Fruit fly (Drosophila melanogaster) whole organism, embryonic: Measurements from ENCODE around the gene Ipo9.

Experiments
- C15 ChIP-seq: fragments of 200-800 bp; sonication (Bioruptor generic); IDR thresholded peaks from 3 replicates; pipeline ENCODE4 v1.3.6; 2022; ENCODE audit warnings: missing biosample characterization, missing genetic modification characterization
- CG10209 ChIP-seq: fragments of 200-800 bp; sonication (Bioruptor generic); optimal IDR thresholded peaks from 3 replicates; lab custom pipeline; 2017; ENCODE audit warnings: missing biosample characterization, mild to moderate bottlenecking, missing genetic modification characterization, missing genetic modification reagents
- CG10431 ChIP-seq: fragments of 200-800 bp; sonication (Bioruptor generic); optimal IDR thresholded peaks from 3 replicates; lab custom pipeline; 2018; ENCODE audit warnings: missing biosample characterization, mild to moderate bottlenecking, missing genetic modification characterization
- CG11093 ChIP-seq: fragments of 200-800 bp; sonication (Bioruptor generic); IDR thresholded peaks from 3 replicates; pipeline ENCODE4 v1.3.6; 2022; ENCODE audit warnings: missing biosample characterization, missing genetic modification characterization
- CG11398 ChIP-seq: fragments of 200-800 bp; sonication (Bioruptor generic); optimal IDR thresholded peaks from 2 replicates; lab custom pipeline; 2016; ENCODE audit warnings: missing biosample characterization, missing genetic modification characterization
- CG11504 ChIP-seq: fragments of 200-800 bp; sonication (Bioruptor generic); optimal IDR thresholded peaks from 3 replicates; lab custom pipeline; 2019; ENCODE audit warnings: missing biosample characterization, mild to moderate bottlenecking, missing genetic modification characterization, moderate library complexity
- CG11696 ChIP-seq: fragments of 200-800 bp; sonication (Bioruptor generic); IDR thresholded peaks from 2 replicates; pipeline ENCODE4 v1.3.6; 2022; ENCODE audit warnings: missing biosample characterization, missing genetic modification characterization
- CG13775 ChIP-seq: fragments of 200-800 bp; sonication (Bioruptor generic); optimal IDR thresholded peaks from 3 replicates; lab custom pipeline; 2017; ENCODE audit warnings: missing biosample characterization, mild to moderate bottlenecking, missing genetic modification characterization
- CG15696 ChIP-seq: fragments of 200-800 bp; sonication (Bioruptor generic); optimal IDR thresholded peaks from 2 replicates; lab custom pipeline; 2019; ENCODE audit warnings: missing biosample characterization, mild to moderate bottlenecking, missing genetic modification characterization, moderate library complexity
- CG17359 ChIP-seq: fragments of 200-800 bp; sonication (Bioruptor generic); optimal IDR thresholded peaks from 3 replicates; lab custom pipeline; 2018; ENCODE audit warnings: missing biosample characterization, mild to moderate bottlenecking, missing genetic modification characterization, moderate library complexity
- CG17385 ChIP-seq: fragments of 200-800 bp; sonication (Bioruptor generic); optimal IDR thresholded peaks from 3 replicates; lab custom pipeline; 2018; ENCODE audit warnings: missing biosample characterization, mild to moderate bottlenecking, missing genetic modification characterization
- CG2712 ChIP-seq: fragments of 200-800 bp; optimal IDR thresholded peaks from 3 replicates; lab custom pipeline; 2019; ENCODE audit warnings: missing biosample characterization, mild to moderate bottlenecking, missing genetic modification characterization, moderate library complexity
- CG31388 ChIP-seq: fragments of 200-800 bp; sonication (Bioruptor generic); optimal IDR thresholded peaks from 2 replicates; lab custom pipeline; 2016; ENCODE audit warnings: missing biosample characterization, missing genetic modification characterization
- CG43689 ChIP-seq: fragments of 200-800 bp; sonication (Bioruptor generic); IDR thresholded peaks from 2 replicates; pipeline ENCODE4 v1.3.6; 2022; ENCODE audit warnings: missing biosample characterization, missing genetic modification characterization
- CG4617 ChIP-seq: fragments of 200-800 bp; sonication (Bioruptor generic); optimal IDR thresholded peaks from 3 replicates; lab custom pipeline; 2016; ENCODE audit warnings: missing biosample characterization, missing genetic modification characterization, borderline replicate concordance
- CG4820 ChIP-seq: fragments of 200-800 bp; sonication (Bioruptor generic); optimal IDR thresholded peaks from 3 replicates; lab custom pipeline; 2016; ENCODE audit warnings: missing biosample characterization, missing genetic modification characterization
- CG6254 ChIP-seq: fragments of 200-800 bp; sonication (Bioruptor generic); optimal IDR thresholded peaks from 3 replicates; lab custom pipeline; 2017; ENCODE audit warnings: mild to moderate bottlenecking, missing biosample characterization, missing genetic modification reagents, missing genetic modification characterization
- CG7745 ChIP-seq: fragments of 200-800 bp; sonication (Bioruptor generic); optimal IDR thresholded peaks from 2 replicates; lab custom pipeline; 2018; ENCODE audit warnings: missing biosample characterization, mild to moderate bottlenecking, missing genetic modification characterization, moderate library complexity
- CG7839 ChIP-seq: fragments of 200-800 bp; sonication (Bioruptor generic); optimal IDR thresholded peaks from 3 replicates; lab custom pipeline; 2018; ENCODE audit warnings: missing biosample characterization, mild to moderate bottlenecking, missing genetic modification characterization, moderate library complexity
- CG8359 ChIP-seq: fragments of 200-800 bp; sonication (Bioruptor generic); optimal IDR thresholded peaks from 2 replicates; lab custom pipeline; 2017; ENCODE audit warnings: missing biosample characterization, mild to moderate bottlenecking, missing genetic modification characterization, borderline replicate concordance
- CG8944 ChIP-seq: fragments of 200-800 bp; sonication (Bioruptor generic); optimal IDR thresholded peaks from 3 replicates; lab custom pipeline; 2016; ENCODE audit warnings: missing biosample characterization, missing genetic modification characterization
- CG9437 ChIP-seq: fragments of 200-800 bp; sonication (Bioruptor generic); optimal IDR thresholded peaks from 2 replicates; lab custom pipeline; 2018; ENCODE audit warnings: missing biosample characterization, mild to moderate bottlenecking, missing genetic modification characterization
- Ets97D ChIP-seq: fragments of 200-800 bp; sonication (Bioruptor generic); optimal IDR thresholded peaks from 3 replicates; lab custom pipeline; 2016; ENCODE audit warnings: missing biosample characterization, missing genetic modification characterization
- HLH54F ChIP-seq: fragments of 200-800 bp; sonication (Bioruptor generic); optimal IDR thresholded peaks from 3 replicates; lab custom pipeline; 2016; ENCODE audit warnings: missing biosample characterization, missing genetic modification characterization
- Hey ChIP-seq: fragments of 200-800 bp; sonication (Bioruptor generic); optimal IDR thresholded peaks from 3 replicates; lab custom pipeline; 2018; ENCODE audit warnings: missing biosample characterization, mild to moderate bottlenecking, missing genetic modification characterization
- HmgZ ChIP-seq: fragments of 200-800 bp; sonication (Bioruptor generic); optimal IDR thresholded peaks from 2 replicates; lab custom pipeline; 2018; ENCODE audit warnings: missing biosample characterization, mild to moderate bottlenecking, missing genetic modification characterization
- Hr3 ChIP-seq: fragments of 200-800 bp; sonication (Bioruptor generic); optimal IDR thresholded peaks from 3 replicates; lab custom pipeline; 2016; ENCODE audit warnings: missing biosample characterization, missing genetic modification characterization
- Hr39 ChIP-seq: fragments of >200 bp; optimal IDR thresholded peaks from 2 replicates; lab custom pipeline; 2017
- MESR4 ChIP-seq: fragments of 200-800 bp; sonication (Bioruptor generic); optimal IDR thresholded peaks from 2 replicates; lab custom pipeline; 2018; ENCODE audit warnings: missing biosample characterization, mild to moderate bottlenecking, missing genetic modification characterization, moderate library complexity
- Med ChIP-seq: fragments of 200-800 bp; sonication (Bioruptor generic); peaks from one replicate; lab custom pipeline; 2016; ENCODE audit warnings: missing biosample characterization, missing genetic modification characterization, mild to moderate bottlenecking, inconsistent platforms, moderate library complexity
- Myb ChIP-seq: fragments of 200-800 bp; sonication (Bioruptor generic); optimal IDR thresholded peaks from 2 replicates; lab custom pipeline; 2016; ENCODE audit warnings: missing biosample characterization, missing genetic modification characterization
- NK7.1 ChIP-seq: fragments of 200-800 bp; sonication (Bioruptor generic); optimal IDR thresholded peaks from 3 replicates; lab custom pipeline; 2016; ENCODE audit warnings: missing biosample characterization, missing genetic modification characterization
- Rfx ChIP-seq: fragments of 200-800 bp; sonication (Bioruptor generic); IDR thresholded peaks from 2 replicates; pipeline ENCODE4 v1.3.6; 2022; ENCODE audit warnings: missing biosample characterization, missing genetic modification characterization
- Side ChIP-seq: fragments of 200-800 bp; sonication (Bioruptor generic); optimal IDR thresholded peaks from 2 replicates; lab custom pipeline; 2016; ENCODE audit warnings: missing biosample characterization, missing genetic modification characterization
- Six4 ChIP-seq: fragments of 200-800 bp; sonication (Bioruptor generic); optimal IDR thresholded peaks from 2 replicates; lab custom pipeline; 2016; ENCODE audit warnings: missing biosample characterization, missing genetic modification characterization
- Xbp1 ChIP-seq: fragments of 200-800 bp; sonication (Bioruptor generic); optimal IDR thresholded peaks from 3 replicates; lab custom pipeline; 2016; ENCODE audit warnings: missing biosample characterization, mild to moderate bottlenecking, missing genetic modification characterization
- ase ChIP-seq: fragments of 200-800 bp; sonication (Bioruptor generic); IDR thresholded peaks from 3 replicates; pipeline ENCODE4 v1.3.6; 2022; ENCODE audit warnings: missing biosample characterization, missing genetic modification characterization
- ato ChIP-seq: fragments of 200-800 bp; sonication (Bioruptor generic); IDR thresholded peaks from 2 replicates; pipeline ENCODE4 v1.3.6; 2022; ENCODE audit warnings: missing biosample characterization, missing genetic modification characterization; ENCODE audit not compliant: partially characterized antibody
- bowl ChIP-seq: fragments of 200-800 bp; sonication (Bioruptor generic); IDR thresholded peaks from 2 replicates; pipeline ENCODE4 v1.3.6; 2022; ENCODE audit warnings: missing biosample characterization, missing genetic modification characterization
- emc ChIP-seq: fragments of 200-800 bp; sonication (Bioruptor generic); optimal IDR thresholded peaks from 2 replicates; lab custom pipeline; 2016; ENCODE audit warnings: missing biosample characterization, missing genetic modification characterization
- grau ChIP-seq: fragments of 200-800 bp; optimal IDR thresholded peaks from 3 replicates; lab custom pipeline; 2019; ENCODE audit warnings: missing biosample characterization, mild to moderate bottlenecking, missing genetic modification characterization, moderate library complexity
- jumu ChIP-seq: fragments of 200-800 bp; sonication (Bioruptor generic); optimal IDR thresholded peaks from 3 replicates; lab custom pipeline; 2016; ENCODE audit warnings: missing biosample characterization, missing genetic modification characterization
- knrl ChIP-seq: fragments of 200-800 bp; sonication (Bioruptor generic); IDR thresholded peaks from 3 replicates; pipeline ENCODE4 v1.3.6; 2022; ENCODE audit warnings: missing biosample characterization, missing genetic modification characterization; ENCODE audit not compliant: partially characterized antibody
- lmd ChIP-seq: fragments of 200-800 bp; sonication (Bioruptor generic); IDR thresholded peaks from 2 replicates; pipeline ENCODE4 v1.3.6; 2022; ENCODE audit warnings: missing biosample characterization, missing genetic modification characterization
- prd ChIP-seq, 3 experiments: fragments of >200 bp in 2 of 3; fragments of 200-800 bp in 1 of 3; sonication (Bioruptor generic) in 1 of 3; optimal IDR thresholded peaks in 2 of 3; IDR thresholded peaks in 1 of 3; 2 replicates in 2 of 3; 3 replicates in 1 of 3; pipeline versions ENCODE4 v1.3.6 to Lab custom; 2017 to 2022; ENCODE audit warnings: missing biosample characterization in 1 of 3, missing genetic modification characterization in 1 of 3
- pzg ChIP-seq: fragments of 200-800 bp; sonication (Bioruptor generic); optimal IDR thresholded peaks from 3 replicates; lab custom pipeline; 2018; ENCODE audit warnings: missing biosample characterization, mild to moderate bottlenecking, missing genetic modification characterization, moderate library complexity
- sens ChIP-seq: fragments of 200-800 bp; sonication (Bioruptor generic); peaks from one replicate; lab custom pipeline; 2016; ENCODE audit warnings: missing biosample characterization, missing genetic modification characterization
- sim ChIP-seq: fragments of 200-800 bp; sonication (Bioruptor generic); IDR thresholded peaks from 2 replicates; pipeline ENCODE4 v1.3.6; 2022; ENCODE audit warnings: missing biosample characterization, missing genetic modification characterization
- stc ChIP-seq: fragments of 200-800 bp; sonication (Bioruptor generic); IDR thresholded peaks from 2 replicates; pipeline ENCODE4 v1.3.6; 2022; ENCODE audit warnings: missing biosample characterization, missing genetic modification characterization

Gene Ipo9

DNA sequence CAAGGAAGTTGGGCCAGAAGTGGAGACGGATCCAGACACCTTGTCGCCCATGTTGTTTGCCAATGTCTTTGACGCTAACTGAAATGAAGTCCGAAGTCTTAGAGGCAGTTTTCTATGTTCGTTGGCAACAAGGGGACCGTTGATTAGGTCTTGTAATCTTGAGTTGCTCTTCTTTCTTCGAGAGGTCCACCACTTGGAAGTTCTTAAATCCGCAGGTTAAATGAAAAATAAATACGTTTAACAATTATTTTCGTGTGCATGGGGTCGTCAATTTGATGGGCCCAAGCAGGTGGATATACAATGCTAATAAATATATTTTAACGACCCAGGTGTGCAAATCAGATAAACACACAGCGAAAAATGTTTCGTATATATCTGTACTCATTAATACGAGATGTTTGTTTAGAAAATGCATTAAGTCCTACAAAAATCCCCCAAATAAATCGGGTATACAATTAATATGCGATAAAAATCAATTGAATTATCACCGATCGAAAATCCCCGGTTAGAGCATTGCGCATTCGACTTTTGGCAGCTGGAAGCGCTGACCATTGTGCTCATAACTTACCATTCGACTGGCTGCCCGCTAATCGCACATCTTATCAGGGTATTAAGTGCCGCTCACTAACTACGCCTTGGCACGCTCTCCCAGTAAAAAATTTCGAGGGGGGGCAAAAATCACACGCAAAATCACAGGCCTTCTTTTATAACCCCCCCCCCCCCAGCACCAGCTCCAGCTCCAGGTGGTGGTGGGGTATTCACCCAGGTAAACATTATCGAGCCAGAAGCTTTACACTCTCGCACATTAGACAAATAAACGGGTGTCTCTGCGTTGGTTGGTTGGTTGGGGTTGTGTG is 48.4 kb downstream of the Ipo9 start, which contains the start of gene PGRP-LB:
Gene PGRP-LB, minus strand, starts transcription at position 51 of the 857 bp plus-strand sequence.
- TF ChIP-seq HmgZ (peak; percentile 47), CG43689 (GFP tag; lab: Robert Waterston, UW) (no peak), prd (optimal IDR thresholded peaks at IDR 0.05; lab: Kevin White, UChicago) (no peak), prd (GFP tag; IDR thresholded peaks at IDR 0.05; lab: Robert Waterston, UW) (no peak), CG8944 (GFP tag; lab: Kevin White, UChicago) (no peak), CG17359 (tag; lab: Kevin White, UChicago) (no peak), grau (tag; lab: Kevin White, UChicago) (peak; percentile 38), Myb (GFP tag; lab: Kevin White, UChicago) (peak; percentile 16), Side (no peak), bowl (GFP tag; lab: Robert Waterston, UW) (no peak), CG10431 (GFP tag; lab: Kevin White, UChicago) (no peak), MESR4 (GFP tag; lab: Kevin White, UChicago) (no peak), pzg (no peak), sim (no peak), CG4820 (no peak), Xbp1 (no peak), jumu (GFP tag; lab: Kevin White, UChicago) (no peak), Rfx (GFP tag; lab: Robert Waterston, UW) (peak; percentile 51; the same call in 1 of the 2 replicates), CG7745 (tag; lab: Kevin White, UChicago) (no peak), Ets97D (GFP tag; lab: Kevin White, UChicago) (no peak), CG6254 (GFP tag; lab: Kevin White, UChicago) (no peak), CG10209 (GFP tag; lab: Kevin White, UChicago) (no peak), ase (GFP tag; lab: Robert Waterston, UW) (no peak), CG17385 (GFP tag; lab: Kevin White, UChicago) (peak; percentile 11), Hr3 (peak; percentile 15), CG8359 (GFP tag; lab: Kevin White, UChicago) (no peak), ato (GFP tag; lab: Robert Waterston, UW) (no peak), emc (no peak), CG31388 (no peak), CG11696 (GFP tag; lab: Robert Waterston, UW) (no peak), CG4617 (GFP tag; lab: Kevin White, UChicago) (no peak), knrl (GFP tag; lab: Robert Waterston, UW) (no peak), CG11093 (GFP tag; lab: Robert Waterston, UW) (0 out of 3 replicates have a peak, but pooled peaks have one; percentile 33), C15 (GFP tag; lab: Robert Waterston, UW) (no peak), CG11504 (tag; lab: Kevin White, UChicago) (peak; percentile 45), HLH54F (no peak), Six4 (GFP tag; lab: Kevin White, UChicago) (no peak), NK7.1 (GFP tag; lab: Kevin White, UChicago) (no peak), CG13775 (GFP tag; lab: Kevin White, UChicago) (peak; percentile 34), CG9437 (GFP tag; lab: Kevin White, UChicago) (peak; percentile 7), CG2712 (tag; lab: Kevin White, UChicago) (no peak), CG7839 (peak; percentile 53), CG11398 (GFP tag; lab: Kevin White, UChicago) (no peak), lmd (GFP tag; lab: Robert Waterston, UW) (0 out of 2 replicates have a peak, but pooled peaks have one; percentile 8), Hey (tag; lab: Kevin White, UChicago) (peak; percentile 30), Hr39 (lab: Kevin White, UChicago) (no peak), CG15696 (tag; lab: Kevin White, UChicago) (no peak), sens (GFP tag; lab: Kevin White, UChicago) (peak; percentile 55), Med (GFP tag; lab: Kevin White, UChicago) (peak; percentile 41), stc (GFP tag; lab: Robert Waterston, UW) (no peak)
